Worm (Caenorhabditis elegans): ENCODE measurements around the gene lin-23.

DNA sequence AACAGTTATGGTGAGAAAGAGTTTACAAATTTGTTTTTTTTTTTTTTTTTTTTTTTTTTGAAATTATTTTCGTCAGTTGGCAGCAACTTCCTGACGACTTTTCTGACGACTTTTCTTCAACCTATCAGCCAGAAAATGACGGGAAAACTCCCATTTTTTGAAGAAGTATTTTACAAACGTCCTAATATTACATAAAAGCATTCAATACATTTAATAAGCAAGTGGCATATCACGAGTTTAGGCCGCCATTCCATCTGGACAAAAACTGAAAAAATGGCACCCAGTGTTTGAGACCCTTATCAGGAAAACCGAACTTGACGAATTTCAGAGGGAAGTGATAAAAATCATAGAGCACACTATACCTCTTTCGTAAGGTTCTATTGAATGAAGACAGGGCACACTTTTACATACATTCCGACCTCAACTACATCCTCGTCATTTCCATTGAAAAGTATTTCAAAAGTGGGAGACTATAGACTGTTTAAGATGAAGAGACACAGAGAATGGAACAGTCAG is 36.3 kb upstream of the lin-23 start:
- TF ChIP-seq ztf-29 (GFP tag; IDR thresholded peaks at IDR 0.05): no peak
- TF ChIP-seq T22C8.4 (GFP tag; IDR thresholded peaks at IDR 0.05): no peak
- no peak for TF ChIP-seq klf-2 (GFP tag; conservative IDR thresholded peaks at IDR 0.05)
- TF ChIP-seq ref-1 (GFP tag; conservative IDR thresholded peaks at IDR 0.05): no peak
- TF ChIP-seq ztf-23 (GFP tag; IDR thresholded peaks at IDR 0.05): no peak
- TF ChIP-seq flt-1 (GFP tag; IDR thresholded peaks at IDR 0.05): no peak
- TF ChIP-seq cog-1 (tag; optimal IDR thresholded peaks at IDR 0.05): no peak

All from whole organism, midembryonic.